Fruit fly (Drosophila melanogaster) whole organism, embryonic: ENCODE measurements around the gene ddbt.
A peak's percentile ranks its signal among the peaks of the same experiment; 100 is the strongest.

Experiments used
- Awh ChIP-seq: fragments of 200-800 bp; sonication (Bioruptor generic); IDR thresholded peaks from 2 replicates; pipeline ENCODE4, ENCODE4 v1.3.6; 2022; ENCODE audit warnings: missing biosample characterization, missing genetic modification characterization
- B-H1 ChIP-seq: fragments of 200-800 bp; sonication (Bioruptor generic); IDR thresholded peaks from 3 replicates; pipeline ENCODE4 v1.3.6; 2022; ENCODE audit warnings: missing biosample characterization, missing genetic modification characterization
- CG10366 ChIP-seq: fragments of 200-800 bp; sonication (Bioruptor generic); IDR thresholded peaks from 2 replicates; pipeline ENCODE4 v1.3.6; 2022; ENCODE audit warnings: missing biosample characterization, missing genetic modification characterization
- CG10654 ChIP-seq: fragments of 200-800 bp; sonication (Bioruptor generic); optimal IDR thresholded peaks from 2 replicates; lab custom pipeline; 2016; ENCODE audit warnings: missing biosample characterization, missing genetic modification characterization
- CG11247 ChIP-seq: fragments of 200-800 bp; sonication (Bioruptor generic); IDR thresholded peaks from 2 replicates; pipeline ENCODE4 v1.3.6; 2022; ENCODE audit warnings: missing biosample characterization, missing genetic modification characterization
- CG12104 ChIP-seq: fragments of 200-800 bp; sonication (Bioruptor generic); optimal IDR thresholded peaks from 3 replicates; lab custom pipeline; 2016; ENCODE audit warnings: missing biosample characterization, missing genetic modification characterization
- CG12769 ChIP-seq: fragments of 200-800 bp; sonication (Bioruptor generic); optimal IDR thresholded peaks from 2 replicates; lab custom pipeline; 2019; ENCODE audit warnings: missing biosample characterization, mild to moderate bottlenecking, missing genetic modification characterization, moderate library complexity
- CG14441 ChIP-seq: fragments of 200-800 bp; sonication (Bioruptor generic); IDR thresholded peaks from 2 replicates; pipeline ENCODE4 v1.3.6; 2022; ENCODE audit warnings: missing biosample characterization, missing genetic modification characterization
- CG15011 ChIP-seq: fragments of 200-800 bp; sonication (Bioruptor generic); optimal IDR thresholded peaks from 3 replicates; lab custom pipeline; 2018; ENCODE audit warnings: missing biosample characterization, mild to moderate bottlenecking, missing genetic modification characterization
- CG1529 ChIP-seq: fragments of 200-800 bp; sonication (Bioruptor generic); optimal IDR thresholded peaks from 3 replicates; lab custom pipeline; 2018; ENCODE audit warnings: missing biosample characterization, missing genetic modification characterization
- CG15479 ChIP-seq: fragments of 200-800 bp; sonication (Bioruptor generic); optimal IDR thresholded peaks from 3 replicates; lab custom pipeline; 2019; ENCODE audit warnings: missing biosample characterization, mild to moderate bottlenecking, missing genetic modification characterization, moderate library complexity
- CG15514 ChIP-seq: fragments of 200-800 bp; sonication (Bioruptor generic); optimal IDR thresholded peaks from 3 replicates; lab custom pipeline; 2017; ENCODE audit warnings: missing biosample characterization, missing genetic modification characterization, mild to moderate bottlenecking, moderate library complexity, missing genetic modification reagents
- CG17328 ChIP-seq: fragments of 200-800 bp; sonication (Bioruptor generic); IDR thresholded peaks from 2 replicates; pipeline ENCODE4 v1.3.6; 2022; ENCODE audit warnings: missing biosample characterization, missing genetic modification characterization
- CG1832 ChIP-seq: fragments of 200-800 bp; sonication (Bioruptor generic); optimal IDR thresholded peaks from 2 replicates; lab custom pipeline; 2017; ENCODE audit warnings: missing biosample characterization, mild to moderate bottlenecking, missing genetic modification characterization, inconsistent platforms
- CG31441 ChIP-seq: fragments of 200-800 bp; sonication (Bioruptor generic); IDR thresholded peaks from 2 replicates; pipeline ENCODE4 v1.3.6; 2022; ENCODE audit warnings: missing biosample characterization, missing genetic modification characterization
- CG43689 ChIP-seq: fragments of 200-800 bp; sonication (Bioruptor generic); IDR thresholded peaks from 2 replicates; pipeline ENCODE4 v1.3.6; 2022; ENCODE audit warnings: missing biosample characterization, missing genetic modification characterization
- CG4617 ChIP-seq: fragments of 200-800 bp; sonication (Bioruptor generic); optimal IDR thresholded peaks from 3 replicates; lab custom pipeline; 2016; ENCODE audit warnings: missing biosample characterization, missing genetic modification characterization, borderline replicate concordance
- Deaf1 ChIP-seq: fragments of 200-800 bp; optimal IDR thresholded peaks from 3 replicates; lab custom pipeline; 2019; ENCODE audit warnings: missing biosample characterization, mild to moderate bottlenecking, missing genetic modification characterization, moderate library complexity
- Drgx ChIP-seq: fragments of 200-800 bp; sonication (Bioruptor generic); IDR thresholded peaks from 2 replicates; pipeline ENCODE4 v1.3.6; 2022; ENCODE audit warnings: missing biosample characterization, missing genetic modification characterization
- E2f1 ChIP-seq: fragments of 200-800 bp; sonication (Bioruptor generic); IDR thresholded peaks from 2 replicates; pipeline ENCODE4 v1.3.6; 2022; ENCODE audit warnings: missing biosample characterization, missing genetic modification characterization
- E2f2 ChIP-seq: fragments of 200-800 bp; sonication (Bioruptor generic); IDR thresholded peaks from 2 replicates; pipeline ENCODE4 v1.3.6; 2022; ENCODE audit warnings: missing biosample characterization, missing genetic modification characterization
- Ets65A ChIP-seq: fragments of 200-800 bp; sonication (Bioruptor generic); peaks from one replicate; lab custom pipeline; 2016; ENCODE audit warnings: missing biosample characterization, missing genetic modification characterization
- HmgZ ChIP-seq: fragments of 200-800 bp; sonication (Bioruptor generic); optimal IDR thresholded peaks from 2 replicates; lab custom pipeline; 2018; ENCODE audit warnings: missing biosample characterization, mild to moderate bottlenecking, missing genetic modification characterization
- Neu2 ChIP-seq: fragments of 200-800 bp; sonication (Bioruptor generic); optimal IDR thresholded peaks from 3 replicates; lab custom pipeline; 2016; ENCODE audit warnings: missing biosample characterization, missing genetic modification characterization, borderline replicate concordance
- Nf-YB ChIP-seq: fragments of 200-800 bp; sonication (Bioruptor generic); optimal IDR thresholded peaks from 3 replicates; lab custom pipeline; 2019; ENCODE audit warnings: missing biosample characterization, mild to moderate bottlenecking, missing genetic modification characterization, moderate library complexity
- Opbp ChIP-seq: fragments of 200-800 bp; sonication (Bioruptor generic); IDR thresholded peaks from 3 replicates; pipeline ENCODE4 v1.3.6; 2022; ENCODE audit warnings: missing biosample characterization, missing genetic modification characterization; ENCODE audit not compliant: partially characterized antibody
- Ptx1 ChIP-seq: fragments of 200-800 bp; sonication (Bioruptor generic); IDR thresholded peaks from 2 replicates; pipeline ENCODE4 v1.3.6; 2022; ENCODE audit warnings: missing biosample characterization, missing genetic modification characterization
- TFAM ChIP-seq: fragments of 200-800 bp; sonication (Bioruptor generic); optimal IDR thresholded peaks from 2 replicates; lab custom pipeline; 2017; ENCODE audit warnings: missing biosample characterization, missing genetic modification characterization, inconsistent platforms
- Xrp1 ChIP-seq: fragments of 200-800 bp; sonication (Bioruptor generic); IDR thresholded peaks from 2 replicates; pipeline ENCODE4 v1.3.6; 2022; ENCODE audit warnings: missing biosample characterization, missing genetic modification characterization
- YL-1 ChIP-seq: fragments of 200-800 bp; sonication (Bioruptor generic); optimal IDR thresholded peaks from 3 replicates; lab custom pipeline; 2017; ENCODE audit warnings: missing biosample characterization, mild to moderate bottlenecking, missing genetic modification characterization
- aop ChIP-seq: fragments of 200-800 bp; sonication (Bioruptor generic); IDR thresholded peaks from 2 replicates; pipeline ENCODE4 v1.3.6; 2022; ENCODE audit warnings: missing biosample characterization, missing genetic modification characterization
- bab2 ChIP-seq: fragments of 200-800 bp; sonication (Bioruptor generic); optimal IDR thresholded peaks from 2 replicates; lab custom pipeline; 2016; ENCODE audit warnings: missing biosample characterization, missing genetic modification characterization
- cad ChIP-seq: fragments of >200 bp; optimal IDR thresholded peaks from 2 replicates; lab custom pipeline; 2017; ENCODE audit warnings: missing biosample characterization, missing genetic modification characterization
- chif ChIP-seq, 2 experiments: fragments of 200-800 bp; sonication (Bioruptor generic); optimal IDR thresholded peaks; 3 replicates each; lab custom pipeline; 2016; ENCODE audit warnings: missing biosample characterization in 2 of 2, missing genetic modification characterization in 2 of 2
- da ChIP-seq: fragments of 200-800 bp; sonication (Bioruptor generic); optimal IDR thresholded peaks from 2 replicates; lab custom pipeline; 2016; ENCODE audit warnings: missing biosample characterization, missing genetic modification characterization
- gro ChIP-seq: fragments of 200-800 bp; sonication (Bioruptor generic); optimal IDR thresholded peaks from 2 replicates; lab custom pipeline; 2016; ENCODE audit warnings: missing biosample characterization, missing genetic modification characterization
- insv ChIP-seq, 2 experiments: fragments of 200-800 bp; sonication (Bioruptor generic); optimal IDR thresholded peaks; 3 replicates each; lab custom pipeline; 2016 to 2018; ENCODE audit warnings: missing biosample characterization in 2 of 2, missing genetic modification characterization in 2 of 2
- phol ChIP-seq: fragments of 200-800 bp; sonication (Bioruptor generic); optimal IDR thresholded peaks from 3 replicates; lab custom pipeline; 2018; ENCODE audit warnings: missing biosample characterization, mild to moderate bottlenecking, missing genetic modification characterization, moderate library complexity
- pita ChIP-seq: fragments of 200-800 bp; sonication (Bioruptor generic); optimal IDR thresholded peaks from 2 replicates; lab custom pipeline; 2017; ENCODE audit warnings: missing biosample characterization, mild to moderate bottlenecking, missing genetic modification characterization
- prd ChIP-seq, 3 experiments: fragments of >200 bp in 2 of 3; fragments of 200-800 bp in 1 of 3; sonication (Bioruptor generic) in 1 of 3; optimal IDR thresholded peaks in 2 of 3; IDR thresholded peaks in 1 of 3; 2 replicates in 2 of 3; 3 replicates in 1 of 3; pipeline versions ENCODE4 v1.3.6 to Lab custom; 2017 to 2022; ENCODE audit warnings: missing biosample characterization in 1 of 3, missing genetic modification characterization in 1 of 3
- row ChIP-seq: fragments of 200-800 bp; sonication (Bioruptor generic); IDR thresholded peaks from 3 replicates; pipeline ENCODE4 v1.3.6; 2022; ENCODE audit warnings: missing biosample characterization, missing genetic modification characterization
- sens ChIP-seq: fragments of 200-800 bp; sonication (Bioruptor generic); peaks from one replicate; lab custom pipeline; 2016; ENCODE audit warnings: missing biosample characterization, missing genetic modification characterization
- tap ChIP-seq: fragments of 200-800 bp; optimal IDR thresholded peaks from 3 replicates; lab custom pipeline; 2019; ENCODE audit warnings: missing biosample characterization, mild to moderate bottlenecking, missing genetic modification characterization, moderate library complexity
- vfl ChIP-seq: fragments of 200-800 bp; sonication (Bioruptor generic); optimal IDR thresholded peaks from 2 replicates; lab custom pipeline; 2016; ENCODE audit warnings: missing biosample characterization, missing genetic modification characterization
- wor ChIP-seq: fragments of 200-800 bp; sonication (Bioruptor generic); IDR thresholded peaks from 2 replicates; pipeline ENCODE4 v1.3.6; 2022; ENCODE audit warnings: missing biosample characterization, missing genetic modification characterization

The ddbt gene

dm6 chr3L:312323-312722, 4.6 kb upstream of the ddbt start (continued):
- no peak for TF ChIP-seq phol (tag; lab: Kevin White, UChicago)
- no peak for TF ChIP-seq CG11247

dm6 chr3L:315140-315539, 1.7 kb upstream of the ddbt start:
- peak; percentile 38 for TF ChIP-seq sens
- TF ChIP-seq Ets65A (GFP tag; lab: Kevin White, UChicago), result peak; percentile 78
- no peak for TF ChIP-seq B-H1

- TF ChIP-seq CG14441 (GFP tag; lab: Robert Waterston, UW), result peak; percentile 20; the same call in 1 of the 2 replicates
- TF ChIP-seq insv (GFP tag; optimal IDR thresholded peaks at IDR 0.05; lab: Kevin White, UChicago), result peak in 1 of 2 experiments; percentile 37
- no peak for TF ChIP-seq CG12104 (GFP tag; lab: Kevin White, UChicago)
- no peak for TF ChIP-seq Drgx (GFP tag; lab: Robert Waterston, UW)
- no peak for TF ChIP-seq wor (GFP tag; lab: Robert Waterston, UW)
- TF ChIP-seq TFAM (GFP tag; lab: Kevin White, UChicago), result no peak
- peak; percentile 87 for TF ChIP-seq CG15479
- peak; percentile 38 for TF ChIP-seq gro (GFP tag; lab: Kevin White, UChicago)
- TF ChIP-seq aop (GFP tag; lab: Robert Waterston, UW), result 0 out of 2 replicates have a peak, but pooled peaks have one; percentile 4
- TF ChIP-seq Xrp1, result peak; percentile 13; the same call in 1 of the 2 replicates
- TF ChIP-seq E2f1, result no peak
- TF ChIP-seq YL-1 (GFP tag; lab: Kevin White, UChicago), result peak; percentile 97
- no peak for TF ChIP-seq bab2 (GFP tag; lab: Kevin White, UChicago)
- TF ChIP-seq row (GFP tag; lab: Robert Waterston, UW), result no peak; the same call in 2 of the 3 replicates
- no peak for TF ChIP-seq Neu2 (GFP tag; lab: Kevin White, UChicago)
- no peak for TF ChIP-seq vfl (GFP tag; lab: Kevin White, UChicago)
- no peak for TF ChIP-seq chif (GFP tag; optimal IDR thresholded peaks at IDR 0.05; lab: Kevin White, UChicago)
- no peak for TF ChIP-seq CG43689 (GFP tag; lab: Robert Waterston, UW)
- TF ChIP-seq CG10654 (GFP tag; lab: Kevin White, UChicago), result no peak
- no peak for TF ChIP-seq CG1832
- TF ChIP-seq Ptx1 (GFP tag; lab: Robert Waterston, UW), result 0 out of 2 replicates have a peak, but pooled peaks have one; percentile 19
- no peak for TF ChIP-seq da (GFP tag; lab: Kevin White, UChicago)
- no peak for TF ChIP-seq CG15011 (GFP tag; lab: Kevin White, UChicago)
- TF ChIP-seq Awh (GFP tag; lab: Robert Waterston, UW), result no peak; the same call in 1 of the 2 replicates
- no peak for TF ChIP-seq prd (optimal IDR thresholded peaks at IDR 0.05; lab: Kevin White, UChicago)
- 0 out of 3 replicates have a peak, but pooled peaks have one; percentile 21 for TF ChIP-seq prd (GFP tag; IDR thresholded peaks at IDR 0.05; lab: Robert Waterston, UW)
- peak; percentile 40 for TF ChIP-seq cad (GFP tag; lab: Kevin White, UChicago)
- TF ChIP-seq E2f2 (GFP tag; lab: Robert Waterston, UW), result 0 out of 2 replicates have a peak, but pooled peaks have one; percentile 52
- no peak for TF ChIP-seq CG17328 (GFP tag; lab: Robert Waterston, UW)
- peak; percentile 31 for TF ChIP-seq CG12769 (tag; lab: Kevin White, UChicago)
- peak; percentile 32; the same call in 1 of the 2 replicates for TF ChIP-seq CG31441 (GFP tag; lab: Robert Waterston, UW)
- TF ChIP-seq Nf-YB, result peak; percentile 14
- peak; percentile 68 for TF ChIP-seq Deaf1 (tag; lab: Kevin White, UChicago)
- TF ChIP-seq tap (tag; lab: Kevin White, UChicago), result peak; percentile 46
- peak; percentile 81 for TF ChIP-seq CG15514 (GFP tag; lab: Kevin White, UChicago)
- peak; percentile 85 for TF ChIP-seq HmgZ
- TF ChIP-seq pita (GFP tag; lab: Kevin White, UChicago), result no peak
- TF ChIP-seq CG10366 (GFP tag; lab: Robert Waterston, UW), result no peak
- peak; percentile 56; the same call in 2 of the 3 replicates for TF ChIP-seq Opbp (GFP tag; lab: Robert Waterston, UW)
- no peak for TF ChIP-seq CG1529
- TF ChIP-seq CG4617, result peak; percentile 58
Observed at dm6 chr3L:319145-320009, 2.5 kb downstream of the ddbt start, which contains the start of gene fwd. fwd (minus strand) TSS chr3L:319884.
